Fruit fly (Drosophila melanogaster): Measurements from ENCODE around the gene to.
A peak's percentile ranks its signal among the peaks of the same experiment; 100 is the strongest.

to gene

dm6 chr3R:25193726-25194204, 46.2 kb upstream of the to start, which contains the start of gene lobo (continued):
- TF ChIP-seq dpn (GFP tag; optimal IDR thresholded peaks at IDR 0.05) (peak; percentile 49 to 73), sim (GFP tag; IDR thresholded peaks at IDR 0.05) (no peak), ranshi (GFP tag; IDR thresholded peaks at IDR 0.05) (no peak), CG15479 (GFP tag; optimal IDR thresholded peaks at IDR 0.05) (no peak), CG14014 (GFP tag; IDR thresholded peaks at IDR 0.05) (peak; percentile 78), wdn (GFP tag; IDR thresholded peaks at IDR 0.05) (peak; percentile 48; the same call in 1 of the 2 replicates), Bteb2 (GFP tag; optimal IDR thresholded peaks at IDR 0.05) (peak; percentile 35), abd-A (tag; optimal IDR thresholded peaks at IDR 0.05) (peak; percentile 10), Oli (tag; optimal IDR thresholded peaks at IDR 0.05) (peak; percentile 27), CG11247 (GFP tag; IDR thresholded peaks at IDR 0.05) (peak; percentile 39; the same call in 1 of the 2 replicates), Hey (tag; optimal IDR thresholded peaks at IDR 0.05) (no peak), CG4328 (GFP tag; optimal IDR thresholded peaks at IDR 0.05) (peak; percentile 41), Fer3 (tag; optimal IDR thresholded peaks at IDR 0.05) (peak; percentile 48), CG12744 (GFP tag; optimal IDR thresholded peaks at IDR 0.05) (peak; percentile 77), mirr (GFP tag; optimal IDR thresholded peaks at IDR 0.05) (peak; percentile 45), CG18262 (tag; optimal IDR thresholded peaks at IDR 0.05) (no peak), CG12299 (tag; optimal IDR thresholded peaks at IDR 0.05) (peak; percentile 54), Ssrp (tag; optimal IDR thresholded peaks at IDR 0.05) (peak; percentile 48), CG10366 (GFP tag; IDR thresholded peaks at IDR 0.05) (peak; percentile 70), Mrtf (GFP tag; IDR thresholded peaks at IDR 0.05) (peak; percentile 25; the same call in 1 of the 3 replicates), CG1529 (GFP tag; optimal IDR thresholded peaks at IDR 0.05) (peak; percentile 47), Dp (GFP tag; optimal IDR thresholded peaks at IDR 0.05) (peak; percentile 29), CG11093 (GFP tag; IDR thresholded peaks at IDR 0.05) (no peak), Hmr (GFP tag; optimal IDR thresholded peaks at IDR 0.05) (peak; percentile 81), zen (tag; optimal IDR thresholded peaks at IDR 0.05) (peak; percentile 83), CG6254 (GFP tag; optimal IDR thresholded peaks at IDR 0.05) (no peak), cg (GFP tag; optimal IDR thresholded peaks at IDR 0.05) (no peak), CG18599 (GFP tag; optimal IDR thresholded peaks at IDR 0.05) (no peak), pfk (GFP tag; optimal IDR thresholded peaks at IDR 0.05) (peak; percentile 11), Drgx (GFP tag; IDR thresholded peaks at IDR 0.05) (no peak), CG6654 (GFP tag; optimal IDR thresholded peaks at IDR 0.05) (peak; percentile 8), CG9609 (GFP tag; optimal IDR thresholded peaks at IDR 0.05) (peak; percentile 63), zen2 (GFP tag; IDR thresholded peaks at IDR 0.05; ENCODE audit: partially characterized antibody) (no peak), Xrp1 (GFP tag; IDR thresholded peaks at IDR 0.05) (no peak), CG1024 (GFP tag; IDR thresholded peaks at IDR 0.05) (no peak), Fer1 (GFP tag; optimal IDR thresholded peaks at IDR 0.05) (peak; percentile 65), CG1647 (GFP tag; optimal IDR thresholded peaks at IDR 0.05) (no peak), ab (GFP tag; optimal IDR thresholded peaks at IDR 0.05) (no peak), so (GFP tag; IDR thresholded peaks at IDR 0.05) (peak; percentile 36; the same call in 1 of the 3 replicates), bab2 (GFP tag; optimal IDR thresholded peaks at IDR 0.05) (peak; percentile 53), slou (GFP tag; optimal IDR thresholded peaks at IDR 0.05) (no peak), pros (GFP tag; optimal IDR thresholded peaks at IDR 0.05) (no peak), Six4 (GFP tag; optimal IDR thresholded peaks at IDR 0.05) (peak; percentile 15), Taf1 (GFP tag; IDR thresholded peaks at IDR 0.05) (no peak), pan (optimal IDR thresholded peaks at IDR 0.05) (no peak), pan (GFP tag; optimal IDR thresholded peaks at IDR 0.05 in 1 of 2, IDR thresholded peaks at IDR 0.05 in 1 of 2) (no peak), dati (GFP tag; IDR thresholded peaks at IDR 0.05) (no peak), gcm (GFP tag; optimal IDR thresholded peaks at IDR 0.05) (peak; percentile 30), da (GFP tag; optimal IDR thresholded peaks at IDR 0.05) (peak; percentile 16), kah (GFP tag; optimal IDR thresholded peaks at IDR 0.05) (no peak), Dll (GFP tag; IDR thresholded peaks at IDR 0.05; ENCODE audit: partially characterized antibody) (no peak)

Data from whole organism, embryonic.